1 fruit fly cellular context compared by ENCODE assay signal in the genomic region with DNA sequence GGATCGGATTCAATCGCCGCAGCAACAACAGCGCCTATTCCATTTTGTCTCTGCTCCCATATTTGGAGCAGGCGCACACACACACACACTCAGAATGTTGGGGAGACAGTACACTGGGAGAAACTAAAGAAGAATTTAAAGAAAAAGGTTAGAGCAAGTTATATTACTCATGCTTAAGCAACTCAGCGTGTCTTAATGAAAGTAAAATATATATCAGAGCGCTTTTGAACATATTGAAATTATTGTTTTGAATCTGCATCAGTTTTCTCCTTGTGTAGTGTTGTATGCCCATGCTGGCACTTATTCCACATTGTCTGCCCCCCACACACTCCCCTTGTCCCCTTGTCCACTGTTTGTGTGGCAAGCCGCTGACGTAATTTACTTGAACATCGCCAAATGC.
TF ChIP-seq lines count a peak whose summit lies in the region.

No protein-coding gene starts in this region.

TF ChIP-seq in whole organism, embryonic, 481 proteins besides CTCF, POLR2A, EP300 and RAD21 (continued from another document):
- TF ChIP-seq CG16813 (GFP tag; IDR thresholded peaks at IDR 0.05; lab: Robert Waterston, UW; ENCODE audit: partially characterized antibody), result no peak
- peak; percentile 70; the same call in 1 of the 2 replicates for TF ChIP-seq ara (GFP tag; IDR thresholded peaks at IDR 0.05; lab: Robert Waterston, UW)
- TF ChIP-seq CG17186 (GFP tag; optimal IDR thresholded peaks at IDR 0.05; lab: Kevin White, UChicago), result no peak
- TF ChIP-seq CG3407 (GFP tag; optimal IDR thresholded peaks at IDR 0.05; lab: Kevin White, UChicago), result peak; percentile 54
- no peak for TF ChIP-seq CG14860 (GFP tag; IDR thresholded peaks at IDR 0.05; lab: Robert Waterston, UW; ENCODE audit: partially characterized antibody)
- TF ChIP-seq schlank (tag; optimal IDR thresholded peaks at IDR 0.05; lab: Kevin White, UChicago), result peak; percentile 57
- peak; percentile 72 for TF ChIP-seq tio (GFP tag; optimal IDR thresholded peaks at IDR 0.05; lab: Kevin White, UChicago)
- peak; percentile 68 for TF ChIP-seq CG8924 (tag; optimal IDR thresholded peaks at IDR 0.05; lab: Kevin White, UChicago)
- peak; percentile 69; the same call in 2 of the 3 replicates for TF ChIP-seq CG11695 (GFP tag; IDR thresholded peaks at IDR 0.05; lab: Robert Waterston, UW)
